Worm (Caenorhabditis elegans) whole organism, L3 larva: ENCODE results near the gene pcyt-2.2.

Experiments used
- aly-2 ChIP-seq: fragments of 150-350 bp; optimal IDR thresholded peaks from 2 replicates; lab custom pipeline; 2014; ENCODE audit warnings: missing biosample characterization, missing genetic modification characterization
- ama-1 ChIP-seq: fragments of 150-350 bp; optimal IDR thresholded peaks from 2 replicates; lab custom pipeline; 2018
- elt-1 ChIP-seq: fragments of 150-350 bp; optimal IDR thresholded peaks from 2 replicates; lab custom pipeline; 2014; ENCODE audit warnings: missing biosample characterization, missing genetic modification characterization
- elt-3 ChIP-seq, 3 experiments: fragments of 150-350 bp in 1 of 3; sonication (generic microtip) in 2 of 3; optimal IDR thresholded peaks; 2 replicates in 2 of 3; 4 replicates in 1 of 3; lab custom pipeline; 2014 to 2017; ENCODE audit warnings: missing biosample characterization in 3 of 3, missing genetic modification characterization in 3 of 3
- eor-1 ChIP-seq, 2 experiments: fragments of 150-350 bp; optimal IDR thresholded peaks; 2 replicates each; lab custom pipeline; 2014 to 2018; ENCODE audit warnings: missing biosample characterization in 2 of 2, missing genetic modification characterization in 2 of 2
- fkh-10 ChIP-seq: sonication (generic microtip); optimal IDR thresholded peaks from 2 replicates; lab custom pipeline; 2017; ENCODE audit warnings: missing biosample characterization, missing genetic modification reagents, missing genetic modification characterization
- lsy-12 ChIP-seq: sonication (generic microtip); optimal IDR thresholded peaks from 2 replicates; lab custom pipeline; 2016; ENCODE audit warnings: mild to moderate bottlenecking, missing genetic modification characterization, missing compliant biosample characterization
- nhr-237 ChIP-seq: fragments of 150-350 bp; optimal IDR thresholded peaks from 2 replicates; lab custom pipeline; 2014; ENCODE audit warnings: missing biosample characterization, missing genetic modification characterization
- pha-4 ChIP-seq: fragments of 150-350 bp; optimal IDR thresholded peaks from 2 replicates; lab custom pipeline; 2014; ENCODE audit warnings: missing biosample characterization, missing genetic modification reagents, missing genetic modification characterization
- skn-1 ChIP-seq: fragments of 150-350 bp; optimal IDR thresholded peaks from 2 replicates; lab custom pipeline; 2014; ENCODE audit warnings: missing biosample characterization, missing genetic modification characterization
- unc-39 ChIP-seq: sonication (generic microtip); optimal IDR thresholded peaks from 4 replicates; lab custom pipeline; 2017; ENCODE audit warnings: missing biosample characterization, missing genetic modification characterization
- unc-62 ChIP-seq: fragments of 150-350 bp; sonication (generic microtip); optimal IDR thresholded peaks from 4 replicates; lab custom pipeline; 2014; ENCODE audit warnings: missing biosample characterization, missing genetic modification reagents, missing genetic modification characterization
- zag-1 ChIP-seq: fragments of 150-350 bp; optimal IDR thresholded peaks from 2 replicates; lab custom pipeline; 2014; ENCODE audit warnings: missing biosample characterization, missing genetic modification characterization

ce11 chrX:7866493-7866892 is 17.6 kb upstream of the pcyt-2.2 start:
- TF ChIP-seq eor-1 (tag; optimal IDR thresholded peaks at IDR 0.05; lab: Kevin White, UChicago): no peak
- TF ChIP-seq aly-2: no peak
- TF ChIP-seq skn-1: no peak
- no peak for TF ChIP-seq unc-39 (tag; lab: Kevin White, UChicago)
- no peak for TF ChIP-seq elt-3 (tag; optimal IDR thresholded peaks at IDR 0.05; lab: Kevin White, UChicago)
- no peak for TF ChIP-seq ama-1 (lab: Kevin White, UChicago)
- TF ChIP-seq lsy-12 (tag; lab: Kevin White, UChicago): no peak
- TF ChIP-seq fkh-10 (GFP tag; lab: Kevin White, UChicago): no peak
- no peak for TF ChIP-seq elt-1 (tag; lab: Kevin White, UChicago)
- TF ChIP-seq nhr-237 (tag; lab: Kevin White, UChicago): no peak
- TF ChIP-seq zag-1 (tag; lab: Kevin White, UChicago): no peak
- TF ChIP-seq unc-62: no peak
- no peak for TF ChIP-seq pha-4 (tag; lab: Kevin White, UChicago)
